Fruit fly (Drosophila melanogaster): ENCODE data around the gene CG11262.

The CG11262 gene

dm6 chr3L:13007946-13008462, 13.1 kb downstream of the CG11262 start (continued):
- TF ChIP-seq CG15269 (tag; optimal IDR thresholded peaks at IDR 0.05) (no peak), ewg (GFP tag; optimal IDR thresholded peaks at IDR 0.05) (no peak), CG12391 (tag; optimal IDR thresholded peaks at IDR 0.05) (peak; percentile 10), hbn (GFP tag; IDR thresholded peaks at IDR 0.05; ENCODE audit: partially characterized antibody) (no peak; the same call in 1 of the 2 replicates), Ets65A (GFP tag) (no peak), amos (GFP tag; IDR thresholded peaks at IDR 0.05; ENCODE audit: partially characterized antibody) (peak; percentile 71), CG7928 (GFP tag; optimal IDR thresholded peaks at IDR 0.05) (no peak), dati (GFP tag; IDR thresholded peaks at IDR 0.05) (no peak), nerfin-2 (GFP tag; IDR thresholded peaks at IDR 0.05; ENCODE audit: partially characterized antibody) (peak; percentile 49), Doc3 (GFP tag; IDR thresholded peaks at IDR 0.05; ENCODE audit: partially characterized antibody) (peak; percentile 69), Dek (tag; optimal IDR thresholded peaks at IDR 0.05) (no peak), Sry-β (GFP tag; optimal IDR thresholded peaks at IDR 0.05) (no peak), Dll (GFP tag; IDR thresholded peaks at IDR 0.05; ENCODE audit: partially characterized antibody) (peak; percentile 78), Ravus (GFP tag; IDR thresholded peaks at IDR 0.05) (no peak), CG10366 (GFP tag; IDR thresholded peaks at IDR 0.05) (no peak), HmgZ (tag; optimal IDR thresholded peaks at IDR 0.05) (no peak), ranshi (GFP tag; IDR thresholded peaks at IDR 0.05) (peak; percentile 7; the same call in 1 of the 2 replicates), rib (GFP tag; IDR thresholded peaks at IDR 0.05) (no peak), gro (GFP tag; optimal IDR thresholded peaks at IDR 0.05) (no peak), inv (GFP tag; IDR thresholded peaks at IDR 0.05; ENCODE audit: partially characterized antibody) (peak; percentile 54; the same call in 1 of the 2 replicates), dm (GFP tag; optimal IDR thresholded peaks at IDR 0.05) (no peak), CG2129 (GFP tag; IDR thresholded peaks at IDR 0.05; ENCODE audit: partially characterized antibody) (0 out of 2 replicates have a peak, but pooled peaks have one; percentile 23), repo (GFP tag; optimal IDR thresholded peaks at IDR 0.05) (no peak), Hr39 (optimal IDR thresholded peaks at IDR 0.05) (no peak), CG11398 (GFP tag; optimal IDR thresholded peaks at IDR 0.05) (no peak), Doc2 (GFP tag; IDR thresholded peaks at IDR 0.05) (no peak), NC2β (GFP tag; optimal IDR thresholded peaks at IDR 0.05) (no peak), gsb (GFP tag; IDR thresholded peaks at IDR 0.05) (no peak), CG2712 (tag; optimal IDR thresholded peaks at IDR 0.05) (peak; percentile 47), CG1233 (GFP tag; optimal IDR thresholded peaks at IDR 0.05) (no peak), CG18619 (GFP tag; optimal IDR thresholded peaks at IDR 0.05) (no peak), CG6175 (GFP tag; IDR thresholded peaks at IDR 0.05) (no peak), wdn (GFP tag; IDR thresholded peaks at IDR 0.05) (no peak), CG2889 (GFP tag; IDR thresholded peaks at IDR 0.05) (no peak), crc (GFP tag; optimal IDR thresholded peaks at IDR 0.05) (no peak), CG10431 (GFP tag; optimal IDR thresholded peaks at IDR 0.05) (no peak), CG33557 (GFP tag; optimal IDR thresholded peaks at IDR 0.05) (no peak), Dbx (GFP tag; IDR thresholded peaks at IDR 0.05) (no peak), sna (GFP tag; IDR thresholded peaks at IDR 0.05; ENCODE audit: partially characterized antibody) (peak; percentile 65), CG3726 (GFP tag; IDR thresholded peaks at IDR 0.05) (no peak), CG4404 (GFP tag; IDR thresholded peaks at IDR 0.05) (no peak), otp (GFP tag; IDR thresholded peaks at IDR 0.05) (no peak), CG17359 (tag; optimal IDR thresholded peaks at IDR 0.05) (no peak), mirr (GFP tag; optimal IDR thresholded peaks at IDR 0.05) (no peak), CG17186 (GFP tag; optimal IDR thresholded peaks at IDR 0.05) (no peak), CG2199 (GFP tag; IDR thresholded peaks at IDR 0.05) (no peak), CG14860 (GFP tag; IDR thresholded peaks at IDR 0.05; ENCODE audit: partially characterized antibody) (0 out of 3 replicates have a peak, but pooled peaks have one; percentile 49), ara (GFP tag; IDR thresholded peaks at IDR 0.05) (no peak), CG4328 (GFP tag; optimal IDR thresholded peaks at IDR 0.05) (no peak), nerfin-1 (tag; optimal IDR thresholded peaks at IDR 0.05) (no peak), CG6854 (GFP tag; optimal IDR thresholded peaks at IDR 0.05) (no peak)

Measured in whole organism, embryonic.